Fruit fly (Drosophila melanogaster): ENCODE measurements around the gene Ir68a.

Ir68a gene

dm6 chr3L:11256147-11256971, 20.3 kb upstream of the Ir68a start (continued):
- TF ChIP-seq Dp (GFP tag; optimal IDR thresholded peaks at IDR 0.05) (no peak), CG34422 (GFP tag; IDR thresholded peaks at IDR 0.05) (peak; percentile 81), ato (GFP tag; IDR thresholded peaks at IDR 0.05; ENCODE audit: partially characterized antibody) (no peak), slou (GFP tag; optimal IDR thresholded peaks at IDR 0.05) (peak; percentile 39), CG18262 (tag; optimal IDR thresholded peaks at IDR 0.05) (peak; percentile 94), D (optimal IDR thresholded peaks at IDR 0.05) (no peak), D (GFP tag; optimal IDR thresholded peaks at IDR 0.05) (peak; percentile 90), Gug (GFP tag; IDR thresholded peaks at IDR 0.05) (no peak; the same call in none of the 4 replicates), CG7745 (tag; optimal IDR thresholded peaks at IDR 0.05) (no peak), CG10654 (GFP tag; optimal IDR thresholded peaks at IDR 0.05) (peak; percentile 77), Asciz (GFP tag; optimal IDR thresholded peaks at IDR 0.05) (peak; percentile 84), CG2129 (GFP tag; IDR thresholded peaks at IDR 0.05; ENCODE audit: partially characterized antibody) (no peak), CkIIα-i1 (GFP tag; IDR thresholded peaks at IDR 0.05) (no peak), Meics (GFP tag; optimal IDR thresholded peaks at IDR 0.05) (peak; percentile 79), CG8944 (GFP tag; optimal IDR thresholded peaks at IDR 0.05) (no peak), CG11398 (GFP tag; optimal IDR thresholded peaks at IDR 0.05) (no peak), Doc3 (GFP tag; IDR thresholded peaks at IDR 0.05; ENCODE audit: partially characterized antibody) (no peak), HmgD (GFP tag; optimal IDR thresholded peaks at IDR 0.05) (no peak), CG1233 (GFP tag; optimal IDR thresholded peaks at IDR 0.05) (peak; percentile 77), Taf1 (GFP tag; IDR thresholded peaks at IDR 0.05) (peak; percentile 63; the same call in 1 of the 2 replicates), CG2120 (GFP tag; optimal IDR thresholded peaks at IDR 0.05) (peak; percentile 28), CG31388 (GFP tag; optimal IDR thresholded peaks at IDR 0.05) (no peak), CG12155 (GFP tag; optimal IDR thresholded peaks at IDR 0.05) (peak; percentile 73), pb (GFP tag; optimal IDR thresholded peaks at IDR 0.05) (no peak), danr (GFP tag; IDR thresholded peaks at IDR 0.05) (no peak), CG1603 (tag; optimal IDR thresholded peaks at IDR 0.05) (peak; percentile 53), CG2116 (GFP tag; optimal IDR thresholded peaks at IDR 0.05) (peak; percentile 48), ssp (GFP tag; IDR thresholded peaks at IDR 0.05) (peak; percentile 53; the same call in 1 of the 2 replicates), ham (GFP tag; IDR thresholded peaks at IDR 0.05) (peak; percentile 59; the same call in 1 of the 2 replicates), CG17568 (GFP tag; optimal IDR thresholded peaks at IDR 0.05) (peak; percentile 42), CG12219 (GFP tag; optimal IDR thresholded peaks at IDR 0.05) (peak; percentile 50), E2f2 (GFP tag; IDR thresholded peaks at IDR 0.05) (peak; percentile 55; the same call in 1 of the 2 replicates), chm (GFP tag; IDR thresholded peaks at IDR 0.05) (peak; percentile 93), dmrt99B (tag; optimal IDR thresholded peaks at IDR 0.05) (peak; percentile 88), CG15479 (GFP tag; optimal IDR thresholded peaks at IDR 0.05) (peak; percentile 61), sima (GFP tag; optimal IDR thresholded peaks at IDR 0.05) (no peak), CG4282 (GFP tag; optimal IDR thresholded peaks at IDR 0.05) (no peak), CG14965 (GFP tag; optimal IDR thresholded peaks at IDR 0.05; ENCODE audit: borderline replicate concordance) (no peak), mam (GFP tag; optimal IDR thresholded peaks at IDR 0.05) (peak; percentile 45), CG9727 (GFP tag; optimal IDR thresholded peaks at IDR 0.05) (peak; percentile 94), Deaf1 (tag; optimal IDR thresholded peaks at IDR 0.05) (peak; percentile 52), CG6175 (GFP tag; IDR thresholded peaks at IDR 0.05) (peak; percentile 99), CG12071 (GFP tag; optimal IDR thresholded peaks at IDR 0.05) (peak; percentile 33), CG9609 (GFP tag; optimal IDR thresholded peaks at IDR 0.05) (peak; percentile 33), CG6813 (GFP tag; optimal IDR thresholded peaks at IDR 0.05) (peak; percentile 64), Bteb2 (GFP tag; optimal IDR thresholded peaks at IDR 0.05) (peak; percentile 1), ash1 (GFP tag; optimal IDR thresholded peaks at IDR 0.05) (no peak), Dll (GFP tag; IDR thresholded peaks at IDR 0.05; ENCODE audit: partially characterized antibody) (no peak), tll (GFP tag; optimal IDR thresholded peaks at IDR 0.05) (no peak)

All from whole organism, embryonic.